Fruit fly (Drosophila melanogaster) whole organism, embryonic: ENCODE measurements around the gene CG2889.

Experiments
- Atf3 ChIP-seq: fragments of 200-800 bp; sonication (Bioruptor generic); optimal IDR thresholded peaks from 3 replicates; lab custom pipeline; 2016; ENCODE audit warnings: missing biosample characterization, missing genetic modification characterization
- BtbVII ChIP-seq: fragments of 200-800 bp; sonication (Bioruptor generic); optimal IDR thresholded peaks from 3 replicates; lab custom pipeline; 2017; ENCODE audit warnings: missing biosample characterization, mild to moderate bottlenecking, missing genetic modification characterization
- CG11504 ChIP-seq: fragments of 200-800 bp; sonication (Bioruptor generic); optimal IDR thresholded peaks from 3 replicates; lab custom pipeline; 2019; ENCODE audit warnings: missing biosample characterization, mild to moderate bottlenecking, missing genetic modification characterization, moderate library complexity
- CG11560 ChIP-seq: fragments of 200-800 bp; sonication (Bioruptor generic); IDR thresholded peaks from 3 replicates; pipeline ENCODE4 v1.3.6; 2022; ENCODE audit warnings: missing biosample characterization, missing genetic modification characterization
- CG12236 ChIP-seq: fragments of 200-800 bp; sonication (Bioruptor generic); optimal IDR thresholded peaks from 2 replicates; lab custom pipeline; 2016; ENCODE audit warnings: missing biosample characterization, missing genetic modification characterization
- CG13775 ChIP-seq: fragments of 200-800 bp; sonication (Bioruptor generic); optimal IDR thresholded peaks from 3 replicates; lab custom pipeline; 2017; ENCODE audit warnings: missing biosample characterization, mild to moderate bottlenecking, missing genetic modification characterization
- CG14014 ChIP-seq: fragments of 200-800 bp; sonication (Bioruptor generic); IDR thresholded peaks from 2 replicates; pipeline ENCODE4 v1.3.6; 2022; ENCODE audit warnings: missing biosample characterization, missing genetic modification characterization
- CG15073 ChIP-seq: fragments of 200-800 bp; sonication (Bioruptor generic); optimal IDR thresholded peaks from 2 replicates; lab custom pipeline; 2016; ENCODE audit warnings: missing biosample characterization, missing genetic modification characterization
- CG17361 ChIP-seq: fragments of 200-800 bp; sonication (Bioruptor generic); IDR thresholded peaks from 3 replicates; pipeline ENCODE4 v1.3.6; 2022; ENCODE audit warnings: missing biosample characterization, missing genetic modification characterization
- CG17612 ChIP-seq: fragments of 200-800 bp; sonication (Bioruptor generic); IDR thresholded peaks from 2 replicates; pipeline ENCODE4 v1.3.6; 2022; ENCODE audit warnings: missing biosample characterization, missing genetic modification characterization
- CG1792 ChIP-seq: fragments of 200-800 bp; sonication (Bioruptor generic); optimal IDR thresholded peaks from 2 replicates; lab custom pipeline; 2016; ENCODE audit warnings: missing biosample characterization, missing genetic modification characterization
- CG2120 ChIP-seq: fragments of 200-800 bp; sonication (Bioruptor generic); optimal IDR thresholded peaks from 3 replicates; lab custom pipeline; 2016; ENCODE audit warnings: missing biosample characterization, missing genetic modification characterization
- CG2129 ChIP-seq: fragments of 200-800 bp; sonication (Bioruptor generic); IDR thresholded peaks from 2 replicates; pipeline ENCODE4 v1.3.6; 2022; ENCODE audit warnings: missing biosample characterization, missing genetic modification characterization; ENCODE audit not compliant: partially characterized antibody
- CG2202 ChIP-seq: fragments of 200-800 bp; sonication (Bioruptor generic); optimal IDR thresholded peaks from 2 replicates; lab custom pipeline; 2018; ENCODE audit warnings: missing biosample characterization, mild to moderate bottlenecking, missing genetic modification characterization
- CG6791 ChIP-seq: fragments of 200-800 bp; sonication (Bioruptor generic); IDR thresholded peaks from 3 replicates; pipeline ENCODE4 v1.3.6; 2022; ENCODE audit warnings: missing biosample characterization, missing genetic modification characterization; ENCODE audit not compliant: partially characterized antibody
- CG7372 ChIP-seq: fragments of 200-800 bp; sonication (Bioruptor generic); IDR thresholded peaks from 2 replicates; pipeline ENCODE4 v1.3.6; 2022; ENCODE audit warnings: missing biosample characterization, missing genetic modification characterization
- CG7839 ChIP-seq: fragments of 200-800 bp; sonication (Bioruptor generic); optimal IDR thresholded peaks from 3 replicates; lab custom pipeline; 2018; ENCODE audit warnings: missing biosample characterization, mild to moderate bottlenecking, missing genetic modification characterization, moderate library complexity
- CG7987 ChIP-seq: fragments of 200-800 bp; sonication (Bioruptor generic); optimal IDR thresholded peaks from 2 replicates; lab custom pipeline; 2018; ENCODE audit warnings: missing biosample characterization, mild to moderate bottlenecking, missing genetic modification characterization, moderate library complexity
- CG8944 ChIP-seq: fragments of 200-800 bp; sonication (Bioruptor generic); optimal IDR thresholded peaks from 3 replicates; lab custom pipeline; 2016; ENCODE audit warnings: missing biosample characterization, missing genetic modification characterization
- CTCF ChIP-seq: fragments of 200-800 bp; sonication (Bioruptor generic); optimal IDR thresholded peaks from 2 replicates; lab custom pipeline; 2017; ENCODE audit warnings: missing biosample characterization, mild to moderate bottlenecking, missing genetic modification characterization, moderate library complexity
- Camta ChIP-seq: fragments of 200-800 bp; sonication (Bioruptor generic); optimal IDR thresholded peaks from 2 replicates; lab custom pipeline; 2016; ENCODE audit warnings: missing biosample characterization, missing genetic modification characterization
- D19B ChIP-seq: fragments of 200-800 bp; sonication (Bioruptor generic); optimal IDR thresholded peaks from 2 replicates; lab custom pipeline; 2017; ENCODE audit warnings: missing biosample characterization, mild to moderate bottlenecking, missing genetic modification characterization
- Dip3 ChIP-seq: fragments of 200-800 bp; sonication (Bioruptor generic); optimal IDR thresholded peaks from 3 replicates; lab custom pipeline; 2016; ENCODE audit warnings: missing biosample characterization, missing genetic modification characterization
- Dp ChIP-seq: fragments of 200-800 bp; sonication (Bioruptor generic); optimal IDR thresholded peaks from 2 replicates; lab custom pipeline; 2018; ENCODE audit warnings: missing biosample characterization, mild to moderate bottlenecking, missing genetic modification characterization, moderate library complexity
- ERR ChIP-seq: fragments of 200-800 bp; sonication (Bioruptor generic); optimal IDR thresholded peaks from 2 replicates; lab custom pipeline; 2016; ENCODE audit warnings: missing biosample characterization, missing genetic modification characterization
- NC2α ChIP-seq: fragments of 200-800 bp; sonication (Bioruptor generic); optimal IDR thresholded peaks from 2 replicates; lab custom pipeline; 2016; ENCODE audit warnings: missing biosample characterization, missing genetic modification characterization
- Oaz ChIP-seq: fragments of 200-800 bp; sonication (Bioruptor generic); IDR thresholded peaks from 2 replicates; pipeline ENCODE4 v1.3.6; 2022; ENCODE audit warnings: missing biosample characterization, missing genetic modification characterization
- Pdp1 ChIP-seq, 2 experiments: fragments of 200-800 bp; sonication (Bioruptor generic); optimal IDR thresholded peaks; 3 replicates each; lab custom pipeline; 2016; ENCODE audit warnings: missing biosample characterization in 2 of 2, missing genetic modification characterization in 2 of 2, mild to moderate bottlenecking in 1 of 2, moderate library complexity in 1 of 2
- Scr ChIP-seq: fragments of 200-800 bp; sonication (Bioruptor generic); IDR thresholded peaks from 2 replicates; pipeline ENCODE4 v1.3.6; 2022; ENCODE audit warnings: missing biosample characterization, missing genetic modification characterization; ENCODE audit not compliant: partially characterized antibody
- Sox100B ChIP-seq: fragments of 200-800 bp; sonication (Bioruptor generic); optimal IDR thresholded peaks from 3 replicates; lab custom pipeline; 2018; ENCODE audit warnings: missing biosample characterization, mild to moderate bottlenecking, missing genetic modification characterization
- Sox102F ChIP-seq: fragments of 200-800 bp; sonication (Bioruptor generic); optimal IDR thresholded peaks from 2 replicates; lab custom pipeline; 2018; ENCODE audit warnings: missing biosample characterization, mild to moderate bottlenecking, missing genetic modification characterization, moderate library complexity
- Sry-β ChIP-seq: fragments of 200-800 bp; sonication (Bioruptor generic); optimal IDR thresholded peaks from 2 replicates; lab custom pipeline; 2018; ENCODE audit warnings: missing biosample characterization, mild to moderate bottlenecking, missing genetic modification characterization, moderate library complexity
- TFAM ChIP-seq: fragments of 200-800 bp; sonication (Bioruptor generic); optimal IDR thresholded peaks from 2 replicates; lab custom pipeline; 2017; ENCODE audit warnings: missing biosample characterization, missing genetic modification characterization, inconsistent platforms
- abd-A ChIP-seq: fragments of 200-800 bp; sonication (Bioruptor generic); optimal IDR thresholded peaks from 3 replicates; lab custom pipeline; 2019; ENCODE audit warnings: missing biosample characterization, mild to moderate bottlenecking, missing genetic modification characterization, moderate library complexity
- amos ChIP-seq: fragments of 200-800 bp; sonication (Bioruptor generic); IDR thresholded peaks from 2 replicates; pipeline ENCODE4 v1.3.6; 2022; ENCODE audit warnings: missing biosample characterization, missing genetic modification characterization; ENCODE audit not compliant: partially characterized antibody
- br ChIP-seq: fragments of >200 bp; optimal IDR thresholded peaks from 2 replicates; lab custom pipeline; 2017
- cg ChIP-seq: fragments of 200-800 bp; sonication (Bioruptor generic); optimal IDR thresholded peaks from 3 replicates; lab custom pipeline; 2019; ENCODE audit warnings: missing biosample characterization, mild to moderate bottlenecking, missing genetic modification characterization, moderate library complexity
- chn ChIP-seq: fragments of 200-800 bp; sonication (Bioruptor generic); optimal IDR thresholded peaks from 2 replicates; lab custom pipeline; 2016; ENCODE audit warnings: missing biosample characterization, missing genetic modification characterization
- dati ChIP-seq: fragments of 200-800 bp; sonication (Bioruptor generic); IDR thresholded peaks from 2 replicates; pipeline ENCODE4 v1.3.6; 2022; ENCODE audit warnings: missing biosample characterization, missing genetic modification characterization
- en ChIP-seq: fragments of 200-800 bp; sonication (Bioruptor generic); optimal IDR thresholded peaks from 2 replicates; lab custom pipeline; 2016; ENCODE audit warnings: missing biosample characterization, missing genetic modification characterization
- eyg ChIP-seq: fragments of 200-800 bp; sonication (Bioruptor generic); optimal IDR thresholded peaks from 3 replicates; lab custom pipeline; 2016; ENCODE audit warnings: missing biosample characterization, missing genetic modification characterization
- fd3F ChIP-seq: fragments of 200-800 bp; sonication (Bioruptor generic); optimal IDR thresholded peaks from 2 replicates; lab custom pipeline; 2018; ENCODE audit warnings: missing biosample characterization, mild to moderate bottlenecking, missing genetic modification characterization, moderate library complexity
- fd64A ChIP-seq: fragments of 200-800 bp; sonication (Bioruptor generic); optimal IDR thresholded peaks from 3 replicates; lab custom pipeline; 2018; ENCODE audit warnings: missing biosample characterization, mild to moderate bottlenecking, missing genetic modification characterization
- fu2 ChIP-seq: fragments of 200-800 bp; sonication (Bioruptor generic); optimal IDR thresholded peaks from 2 replicates; lab custom pipeline; 2016; ENCODE audit warnings: missing biosample characterization, missing genetic modification characterization
- ham ChIP-seq: fragments of 200-800 bp; sonication (Bioruptor generic); IDR thresholded peaks from 2 replicates; pipeline ENCODE4 v1.3.6; 2022; ENCODE audit warnings: missing biosample characterization, missing genetic modification characterization
- jumu ChIP-seq: fragments of 200-800 bp; sonication (Bioruptor generic); optimal IDR thresholded peaks from 3 replicates; lab custom pipeline; 2016; ENCODE audit warnings: missing biosample characterization, missing genetic modification characterization
- ken ChIP-seq: fragments of 200-800 bp; sonication (Bioruptor generic); IDR thresholded peaks from 3 replicates; pipeline ENCODE4 v1.3.6; 2022; ENCODE audit warnings: missing biosample characterization, missing genetic modification characterization
- psq ChIP-seq: fragments of 200-800 bp; sonication (Bioruptor generic); optimal IDR thresholded peaks from 2 replicates; lab custom pipeline; 2017; ENCODE audit warnings: missing biosample characterization, missing genetic modification characterization
- repo ChIP-seq: fragments of 200-800 bp; sonication (Bioruptor generic); optimal IDR thresholded peaks from 2 replicates; lab custom pipeline; 2016; ENCODE audit warnings: missing biosample characterization, missing genetic modification characterization
- scrt ChIP-seq: fragments of 200-800 bp; sonication (Bioruptor generic); optimal IDR thresholded peaks from 2 replicates; lab custom pipeline; 2018; ENCODE audit warnings: missing biosample characterization, mild to moderate bottlenecking, missing genetic modification characterization, moderate library complexity
- shn ChIP-seq: fragments of 200-800 bp; sonication (Bioruptor generic); optimal IDR thresholded peaks from 3 replicates; lab custom pipeline; 2016; ENCODE audit warnings: missing biosample characterization, missing genetic modification characterization
- stwl ChIP-seq: fragments of 200-800 bp; sonication (Bioruptor generic); optimal IDR thresholded peaks from 3 replicates; lab custom pipeline; 2018; ENCODE audit warnings: missing biosample characterization, mild to moderate bottlenecking, missing genetic modification characterization, moderate library complexity
- sug ChIP-seq: fragments of 200-800 bp; optimal IDR thresholded peaks from 2 replicates; lab custom pipeline; 2019; ENCODE audit warnings: missing biosample characterization, mild to moderate bottlenecking, missing genetic modification characterization, moderate library complexity

The CG2889 gene

DNA sequence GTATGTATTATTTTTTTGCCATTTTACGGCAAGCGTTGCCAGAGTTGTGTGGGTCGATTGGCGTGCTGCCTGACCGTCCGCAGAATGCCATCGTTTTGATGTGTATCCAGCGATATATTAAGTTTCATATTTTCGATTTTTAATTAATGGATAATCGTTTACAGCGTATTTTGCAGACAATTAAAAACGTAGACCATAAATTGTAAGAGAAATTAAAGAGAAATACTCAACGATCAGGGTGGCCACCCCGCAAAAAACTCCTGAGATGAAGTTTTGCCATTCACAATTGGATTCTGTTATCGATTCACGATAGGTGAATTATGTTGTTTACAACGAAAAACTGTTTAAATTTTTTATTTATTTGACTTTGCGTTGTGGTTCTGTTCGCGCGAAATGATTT, 887 bp downstream of the CG2889 start, which contains the start of gene nocte (continued):
- TF ChIP-seq Dp (GFP tag; lab: Kevin White, UChicago), result peak; percentile 29
- TF ChIP-seq ERR (GFP tag; lab: Kevin White, UChicago), result no peak
- TF ChIP-seq Sox100B, result no peak
- no peak for TF ChIP-seq CG1792
- TF ChIP-seq Scr, result peak; percentile 62
- no peak for TF ChIP-seq CG2202 (tag; lab: Kevin White, UChicago)
- no peak for TF ChIP-seq CG15073 (GFP tag; lab: Kevin White, UChicago)
- TF ChIP-seq CG14014, result no peak
- TF ChIP-seq jumu (GFP tag; lab: Kevin White, UChicago), result no peak
- no peak for TF ChIP-seq BtbVII (GFP tag; lab: Kevin White, UChicago)
- no peak for TF ChIP-seq repo (GFP tag; lab: Kevin White, UChicago)
- TF ChIP-seq NC2α (GFP tag; lab: Kevin White, UChicago), result no peak
- no peak for TF ChIP-seq Pdp1 (GFP tag; optimal IDR thresholded peaks at IDR 0.05; lab: Kevin White, UChicago)
- no peak for TF ChIP-seq en (GFP tag; lab: Kevin White, UChicago)
- TF ChIP-seq scrt (GFP tag; lab: Kevin White, UChicago), result no peak
- 0 out of 2 replicates have a peak, but pooled peaks have one; percentile 20 for TF ChIP-seq CG2129 (GFP tag; lab: Robert Waterston, UW)
- no peak for TF ChIP-seq ken
- TF ChIP-seq CG2120 (GFP tag; lab: Kevin White, UChicago), result peak; percentile 16
- no peak for TF ChIP-seq CG17612
- no peak for TF ChIP-seq CG7987 (GFP tag; lab: Kevin White, UChicago)
- no peak for TF ChIP-seq CG12236 (GFP tag; lab: Kevin White, UChicago)
- TF ChIP-seq sug, result peak; percentile 33
- peak; percentile 67 for TF ChIP-seq stwl (tag; lab: Kevin White, UChicago)
- TF ChIP-seq CG7839 (tag; lab: Kevin White, UChicago), result no peak
- TF ChIP-seq Dip3 (GFP tag; lab: Kevin White, UChicago), result peak; percentile 1
- no peak for TF ChIP-seq CG11504 (tag; lab: Kevin White, UChicago)
- TF ChIP-seq Camta (GFP tag; lab: Kevin White, UChicago), result no peak
- TF ChIP-seq TFAM, result no peak
- no peak for TF ChIP-seq psq (GFP tag; lab: Kevin White, UChicago)
- no peak for TF ChIP-seq abd-A (tag; lab: Kevin White, UChicago)
- no peak for TF ChIP-seq Atf3 (GFP tag; lab: Kevin White, UChicago)
- TF ChIP-seq fd3F (GFP tag; lab: Kevin White, UChicago), result no peak
- TF ChIP-seq CG17361 (GFP tag; lab: Robert Waterston, UW), result no peak
- TF ChIP-seq cg (GFP tag; lab: Kevin White, UChicago), result no peak
- no peak for TF ChIP-seq Sox102F (GFP tag; lab: Kevin White, UChicago)
- no peak for TF ChIP-seq dati (GFP tag; lab: Robert Waterston, UW)
- TF ChIP-seq CG7372 (GFP tag; lab: Robert Waterston, UW), result no peak
- no peak for TF ChIP-seq fd64A (GFP tag; lab: Kevin White, UChicago)
- TF ChIP-seq CG11560 (tag; lab: Robert Waterston, UW), result no peak
- no peak for TF ChIP-seq fu2 (GFP tag; lab: Kevin White, UChicago)
- TF ChIP-seq Sry-β (GFP tag; lab: Kevin White, UChicago), result no peak
- TF ChIP-seq shn, result no peak
- no peak for TF ChIP-seq ham (GFP tag; lab: Robert Waterston, UW)
- no peak for TF ChIP-seq chn (GFP tag; lab: Kevin White, UChicago)
- no peak for TF ChIP-seq CG6791 (GFP tag; lab: Robert Waterston, UW)
- TF ChIP-seq CTCF (GFP tag; lab: Kevin White, UChicago), result no peak
- no peak for TF ChIP-seq D19B (GFP tag; lab: Kevin White, UChicago)
- TF ChIP-seq Oaz (GFP tag; lab: Robert Waterston, UW), result no peak
- TF ChIP-seq br (lab: Kevin White, UChicago), result no peak
- TF ChIP-seq CG8944 (GFP tag; lab: Kevin White, UChicago), result no peak
- TF ChIP-seq CG13775 (GFP tag; lab: Kevin White, UChicago), result no peak
- TF ChIP-seq amos, result peak; percentile 36; the same call in 1 of the 2 replicates
- TF ChIP-seq eyg, result no peak
